Fruit fly (Drosophila melanogaster) whole organism, pupa: Measurements from ENCODE around the gene CG3625.

ENCODE experiments used
- CG10348 ChIP-seq: fragments of 200-800 bp; sonication (Bioruptor generic); IDR thresholded peaks from 2 replicates; pipeline ENCODE4 v1.3.6; 2022; ENCODE audit warnings: missing biosample characterization, missing genetic modification characterization
- CG12605 ChIP-seq: fragments of 200-800 bp; sonication (Bioruptor generic); IDR thresholded peaks from 2 replicates; pipeline ENCODE4 v1.3.6; 2022; ENCODE audit warnings: missing biosample characterization, missing genetic modification characterization
- CG13204 ChIP-seq: fragments of 200-800 bp; sonication (Bioruptor generic); optimal IDR thresholded peaks from 2 replicates; lab custom pipeline; 2018; ENCODE audit warnings: missing biosample characterization, mild to moderate bottlenecking, missing genetic modification characterization, moderate library complexity
- CG14655 ChIP-seq: fragments of 200-800 bp; sonication (Bioruptor generic); optimal IDR thresholded peaks from 3 replicates; lab custom pipeline; 2017; ENCODE audit warnings: mild to moderate bottlenecking, missing biosample characterization, missing genetic modification reagents, missing genetic modification characterization
- CG15710 ChIP-seq: fragments of 200-800 bp; sonication (Bioruptor generic); optimal IDR thresholded peaks from 2 replicates; lab custom pipeline; 2018; ENCODE audit warnings: missing biosample characterization, mild to moderate bottlenecking, missing genetic modification characterization, moderate library complexity
- CG17806 ChIP-seq: fragments of 200-800 bp; sonication (Bioruptor generic); optimal IDR thresholded peaks from 2 replicates; lab custom pipeline; 2018; ENCODE audit warnings: missing biosample characterization, mild to moderate bottlenecking, missing genetic modification characterization, moderate library complexity
- CG32121 ChIP-seq: fragments of 200-800 bp; sonication (Bioruptor generic); IDR thresholded peaks from 2 replicates; pipeline ENCODE4 v1.3.6; 2022; ENCODE audit warnings: missing biosample characterization, missing genetic modification characterization
- CG34367 ChIP-seq: fragments of 200-800 bp; sonication (Bioruptor generic); optimal IDR thresholded peaks from 2 replicates; lab custom pipeline; 2018; ENCODE audit warnings: missing biosample characterization, mild to moderate bottlenecking, missing genetic modification characterization
- CG4496 ChIP-seq: fragments of 200-800 bp; sonication (Bioruptor generic); IDR thresholded peaks from 3 replicates; pipeline ENCODE4 v1.3.6; 2022; ENCODE audit warnings: missing biosample characterization, missing genetic modification characterization
- CG8159 ChIP-seq: fragments of 200-800 bp; sonication (Bioruptor generic); optimal IDR thresholded peaks from 3 replicates; lab custom pipeline; 2018; ENCODE audit warnings: missing biosample characterization, mild to moderate bottlenecking, missing genetic modification characterization, moderate library complexity
- CG8301 ChIP-seq: fragments of 200-800 bp; sonication (Bioruptor generic); optimal IDR thresholded peaks from 2 replicates; lab custom pipeline; 2018; ENCODE audit warnings: missing biosample characterization, mild to moderate bottlenecking, missing genetic modification characterization
- CG9948 ChIP-seq: fragments of 200-800 bp; sonication (Bioruptor generic); optimal IDR thresholded peaks from 2 replicates; lab custom pipeline; 2018; ENCODE audit warnings: missing biosample characterization, mild to moderate bottlenecking, missing genetic modification characterization, moderate library complexity
- D1 ChIP-seq: fragments of 200-800 bp; sonication (Bioruptor generic); optimal IDR thresholded peaks from 2 replicates; lab custom pipeline; 2018; ENCODE audit warnings: missing biosample characterization, mild to moderate bottlenecking, missing genetic modification characterization, moderate library complexity
- EcR ChIP-seq: fragments of 200-800 bp; sonication (Bioruptor generic); optimal IDR thresholded peaks from 3 replicates; lab custom pipeline; 2019; ENCODE audit warnings: missing biosample characterization, missing genetic modification characterization, mild to moderate bottlenecking, moderate library complexity, missing genetic modification reagents
- Ets98B ChIP-seq: fragments of 200-800 bp; sonication (Bioruptor generic); IDR thresholded peaks from 2 replicates; pipeline ENCODE4 v1.3.6; 2022; ENCODE audit warnings: missing biosample characterization, missing genetic modification characterization
- Pif1A ChIP-seq: fragments of 200-800 bp; sonication (Bioruptor generic); optimal IDR thresholded peaks from 3 replicates; lab custom pipeline; 2016; ENCODE audit warnings: missing biosample characterization, missing genetic modification characterization
- Pif1B ChIP-seq: fragments of 200-800 bp; sonication (Bioruptor generic); optimal IDR thresholded peaks from 3 replicates; lab custom pipeline; 2016; ENCODE audit warnings: missing biosample characterization, missing genetic modification characterization
- Snoo ChIP-seq: fragments of 200-800 bp; sonication (Bioruptor generic); optimal IDR thresholded peaks from 3 replicates; lab custom pipeline; 2017; ENCODE audit warnings: missing biosample characterization, mild to moderate bottlenecking, missing genetic modification characterization, inconsistent platforms
- fd96Ca ChIP-seq: fragments of 200-800 bp; sonication (Bioruptor generic); IDR thresholded peaks from 3 replicates; pipeline ENCODE4 v1.3.6; 2022; ENCODE audit warnings: missing biosample characterization, missing genetic modification characterization
- gl ChIP-seq: fragments of 200-800 bp; sonication (Bioruptor generic); optimal IDR thresholded peaks from 2 replicates; lab custom pipeline; 2018; ENCODE audit warnings: missing biosample characterization, mild to moderate bottlenecking, missing genetic modification characterization
- rn ChIP-seq: fragments of 200-800 bp; sonication (Bioruptor generic); IDR thresholded peaks from 2 replicates; pipeline ENCODE4 v1.3.6; 2022; ENCODE audit warnings: missing biosample characterization, missing genetic modification characterization

CG3625 gene

dm6 chr2L:283071-283482 lies 8.5 kb downstream of the CG3625 start, which contains the start of gene CG11601:
CG11601 (minus strand) TSS chr2L:283269.
- TF ChIP-seq CG34367 (tag; lab: Kevin White, UChicago) (peak; percentile 18), Snoo (peak; percentile 18), Ets98B (peak; percentile 43; the same call in 1 of the 2 replicates), CG8301 (tag; lab: Kevin White, UChicago) (no peak), CG17806 (tag; lab: Kevin White, UChicago) (peak; percentile 10), EcR (GFP tag; lab: Kevin White, UChicago) (peak; percentile 89), CG15710 (tag; lab: Kevin White, UChicago) (peak; percentile 20), CG4496 (GFP tag; lab: Robert Waterston, UW) (peak; percentile 66), CG13204 (GFP tag; lab: Kevin White, UChicago) (no peak), gl (tag; lab: Kevin White, UChicago) (peak; percentile 48), CG10348 (GFP tag; lab: Robert Waterston, UW) (no peak), fd96Ca (GFP tag; lab: Robert Waterston, UW) (peak; percentile 59; the same call in 1 of the 3 replicates), Pif1B (no peak), CG32121 (GFP tag; lab: Robert Waterston, UW) (0 out of 2 replicates have a peak, but pooled peaks have one; percentile 31)

dm6 chr2L:278134-278533 lies 13.5 kb downstream of the CG3625 start, which contains the start of gene CG17078:
CG17078 (minus strand) TSS chr2L:278234.
- TF ChIP-seq CG12605 (GFP tag; lab: Robert Waterston, UW) = no peak
- TF ChIP-seq CG8159 (tag; lab: Kevin White, UChicago) = no peak
- no peak for TF ChIP-seq CG14655 (GFP tag; lab: Kevin White, UChicago)
- no peak for TF ChIP-seq Ets98B
- TF ChIP-seq CG9948 (tag; lab: Kevin White, UChicago) = no peak
- no peak for TF ChIP-seq rn (GFP tag; lab: Robert Waterston, UW)
- no peak for TF ChIP-seq CG10348 (GFP tag; lab: Robert Waterston, UW)
- TF ChIP-seq CG8301 (tag; lab: Kevin White, UChicago) = no peak
- TF ChIP-seq CG13204 (GFP tag; lab: Kevin White, UChicago) = no peak
- TF ChIP-seq CG4496 (GFP tag; lab: Robert Waterston, UW) = no peak
- no peak for TF ChIP-seq Pif1B
- no peak for TF ChIP-seq fd96Ca (GFP tag; lab: Robert Waterston, UW)
- no peak for TF ChIP-seq CG34367 (tag; lab: Kevin White, UChicago)
- no peak for TF ChIP-seq CG15710 (tag; lab: Kevin White, UChicago)
- TF ChIP-seq gl (tag; lab: Kevin White, UChicago) = no peak
- TF ChIP-seq Snoo = no peak
- no peak for TF ChIP-seq Pif1A (GFP tag; lab: Kevin White, UChicago)
- TF ChIP-seq, all 21 proteins: peak for 0

DNA sequence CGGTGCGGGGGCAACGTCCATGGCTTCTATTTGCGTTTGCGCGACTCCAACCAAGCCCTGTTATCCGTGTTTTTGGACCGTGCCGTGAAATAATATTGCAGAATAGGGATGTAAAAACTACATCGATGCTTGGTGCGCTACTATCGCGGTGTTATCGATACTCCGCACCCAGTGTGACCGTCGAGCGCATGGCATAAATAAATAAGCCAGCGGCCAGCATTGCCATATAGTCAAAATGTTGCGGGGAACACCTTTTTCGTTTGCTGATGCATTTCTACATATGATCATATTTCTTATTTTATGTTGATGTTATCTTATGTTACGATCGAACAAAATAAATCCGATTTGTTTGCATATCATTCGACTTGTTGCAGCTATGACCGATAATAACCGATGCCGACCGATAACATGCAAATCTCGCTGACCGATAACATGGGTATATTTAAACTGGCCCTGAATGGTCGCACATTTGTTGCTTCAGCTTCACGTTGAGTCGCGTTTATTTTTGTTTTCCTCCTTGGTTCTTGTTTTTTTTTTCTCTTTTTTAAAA lies 14.4 kb downstream of the CG3625 start, which contains the start of gene smo:
Gene smo (plus strand): TSS at position 461 of the 550 bp plus-strand sequence.
- TF ChIP-seq EcR (GFP tag; lab: Kevin White, UChicago) (peak; percentile 27), Pif1B (no peak)

DNA sequence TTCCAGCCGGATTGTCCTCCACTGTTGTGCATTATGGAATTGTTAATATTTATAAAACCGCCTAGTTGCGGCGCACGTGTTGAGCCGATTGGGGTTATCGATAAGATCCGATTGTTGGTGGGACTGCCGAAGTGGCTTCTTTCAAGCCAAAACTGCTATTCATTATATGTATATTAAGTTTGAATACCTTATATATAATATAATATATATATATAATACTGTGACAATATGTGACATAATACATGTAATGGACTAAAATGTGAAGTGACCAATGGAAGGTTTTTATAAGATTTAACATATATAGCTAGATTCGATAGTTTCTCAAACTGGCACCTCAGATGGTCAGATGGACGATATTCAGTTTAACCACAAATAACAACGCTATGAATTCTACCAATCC lies 18.0 kb downstream of the CG3625 start, which contains the start of the genes mbm and CG11555:
Gene mbm (minus strand): TSS at position 113 of the 400 bp plus-strand sequence.
Gene CG11555 (plus strand): TSS at position 234 of the 400 bp plus-strand sequence.
- no peak for TF ChIP-seq EcR (GFP tag; lab: Kevin White, UChicago)
- peak; percentile 27 for TF ChIP-seq CG15710 (tag; lab: Kevin White, UChicago)

- TF ChIP-seq CG8159 (tag; lab: Kevin White, UChicago) = no peak
- TF ChIP-seq Snoo = no peak
- TF ChIP-seq CG15710 (tag; lab: Kevin White, UChicago) = no peak
- no peak for TF ChIP-seq rn (GFP tag; lab: Robert Waterston, UW)
- TF ChIP-seq CG4496 (GFP tag; lab: Robert Waterston, UW) = no peak
- TF ChIP-seq CG9948 (tag; lab: Kevin White, UChicago) = no peak
- TF ChIP-seq D1 = no peak
Measured at dm6 chr2L:271553-271952, 20.0 kb downstream of the CG3625 start, which contains the start of gene Dus1. Dus1 (minus strand) TSS chr2L:271744.

DNA sequence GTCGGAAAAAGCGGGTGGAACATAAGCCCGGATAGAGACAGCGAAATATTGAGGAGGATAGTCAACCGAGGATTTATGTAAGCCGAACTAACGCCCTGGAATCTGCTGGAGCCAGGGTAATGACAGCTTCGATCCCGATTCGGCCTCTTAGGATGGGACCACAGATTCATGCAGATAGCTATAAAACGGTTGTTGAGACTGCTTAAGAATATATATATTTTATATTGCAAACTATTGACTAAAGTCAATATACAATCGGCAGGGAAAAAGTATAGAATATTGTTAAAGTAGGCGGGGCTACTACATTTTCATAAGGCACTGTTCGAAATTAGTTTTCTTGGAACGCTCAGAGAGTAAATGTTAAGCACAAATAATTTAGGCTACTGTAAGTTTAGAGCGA lies 22.8 kb downstream of the CG3625 start, which contains the start of gene CG3345:
Gene CG3345 (plus strand): TSS at position 301 of the 400 bp plus-strand sequence.
- TF ChIP-seq CG4496 (GFP tag; lab: Robert Waterston, UW) = no peak
- TF ChIP-seq, all 21 proteins: peak for 0

DNA sequence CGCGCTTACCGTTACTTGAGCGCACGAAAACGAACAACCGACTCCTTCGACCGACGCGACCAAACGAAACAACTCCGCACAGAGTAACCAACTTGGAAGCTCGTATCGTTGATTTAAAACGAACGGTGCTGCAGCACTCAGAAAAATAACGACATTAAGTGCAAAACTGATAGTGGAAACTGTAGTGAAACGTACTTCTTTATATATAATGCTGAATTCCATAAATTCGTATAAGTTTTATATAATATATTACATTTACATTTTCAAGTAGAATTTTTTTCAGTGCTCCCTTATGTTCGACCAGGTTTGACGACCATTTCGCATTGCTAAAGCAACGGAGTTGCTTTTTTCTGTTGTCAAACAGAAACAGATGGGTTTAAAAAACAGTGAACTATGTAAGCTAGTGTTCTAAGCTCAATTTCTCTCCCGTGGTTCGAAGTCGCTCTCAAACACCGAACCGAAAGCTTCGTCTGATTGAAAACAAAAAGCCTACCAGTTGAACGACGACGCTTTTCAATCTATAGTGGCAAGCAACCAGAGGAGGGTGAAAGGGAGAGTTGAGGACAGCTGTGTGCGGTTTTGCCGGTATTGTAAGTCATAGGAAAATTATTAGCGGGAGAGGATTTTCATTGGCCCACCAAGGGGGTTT lies 24.0 kb downstream of the CG3625 start, which contains the start of gene CG17075:
Gene CG17075 (minus strand): TSS at position 65 of the 649 bp plus-strand sequence.
- TF ChIP-seq fd96Ca (GFP tag; lab: Robert Waterston, UW) = peak; percentile 92
- peak; percentile 85 for TF ChIP-seq CG8159 (tag; lab: Kevin White, UChicago)
- TF ChIP-seq CG8301 (tag; lab: Kevin White, UChicago) = peak; percentile 83
- TF ChIP-seq CG32121 (GFP tag; lab: Robert Waterston, UW) = peak; percentile 94
- TF ChIP-seq CG17806 (tag; lab: Kevin White, UChicago) = peak; percentile 82
- peak; percentile 96 for TF ChIP-seq CG4496 (GFP tag; lab: Robert Waterston, UW)
- peak; percentile 62 for TF ChIP-seq gl (tag; lab: Kevin White, UChicago)
- TF ChIP-seq CG12605 (GFP tag; lab: Robert Waterston, UW) = peak; percentile 93
- no peak for TF ChIP-seq Pif1B
- TF ChIP-seq CG14655 (GFP tag; lab: Kevin White, UChicago) = no peak
- no peak for TF ChIP-seq Pif1A (GFP tag; lab: Kevin White, UChicago)
- peak; percentile 89 for TF ChIP-seq rn (GFP tag; lab: Robert Waterston, UW)
- peak; percentile 95 for TF ChIP-seq Ets98B
- TF ChIP-seq CG15710 (tag; lab: Kevin White, UChicago) = peak; percentile 87
- TF ChIP-seq Snoo = peak; percentile 73
- TF ChIP-seq CG13204 (GFP tag; lab: Kevin White, UChicago) = no peak
- no peak for TF ChIP-seq D1
- TF ChIP-seq CG10348 (GFP tag; lab: Robert Waterston, UW) = peak; percentile 86
- TF ChIP-seq CG34367 (tag; lab: Kevin White, UChicago) = peak; percentile 78
- TF ChIP-seq CG9948 (tag; lab: Kevin White, UChicago) = peak; percentile 80
- TF ChIP-seq EcR (GFP tag; lab: Kevin White, UChicago) = no peak
